Worm (Caenorhabditis elegans): Measurements from ENCODE around the gene C01G12.13.
A peak's percentile ranks its signal among the peaks of the same experiment; 100 is the strongest.

The C01G12.13 gene

DNA sequence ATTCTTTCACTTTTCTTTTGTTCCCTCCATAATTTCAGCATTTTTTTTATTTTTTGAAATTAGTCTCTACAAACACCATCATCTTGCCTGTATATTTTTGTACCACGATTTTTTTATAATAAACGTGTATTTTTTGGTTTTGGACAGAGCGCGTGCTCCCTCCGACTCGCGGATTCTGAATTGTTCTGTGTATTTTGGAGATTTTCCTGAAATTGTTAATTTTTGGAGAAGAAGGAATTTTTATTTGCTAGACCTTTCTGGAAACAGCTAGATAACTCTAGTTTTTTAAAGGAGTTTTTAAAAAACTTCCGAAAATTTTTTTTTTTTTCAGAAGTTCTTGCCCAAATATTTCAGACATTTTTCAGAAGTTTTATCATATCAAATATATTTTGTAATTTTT is at the start of gene C01G12.13:
C01G12.13 (plus strand) TSS at position 301 of the 400 bp plus-strand sequence.
- no peak for TF ChIP-seq efl-1 (GFP tag; optimal IDR thresholded peaks at IDR 0.05)
- TF ChIP-seq madf-8 (GFP tag; conservative IDR thresholded peaks at IDR 0.05), result no peak
- TF ChIP-seq let-607 (tag; optimal IDR thresholded peaks at IDR 0.05), result no peak
- no peak for TF ChIP-seq nfya-2 (GFP tag; IDR thresholded peaks at IDR 0.05)
- no peak for TF ChIP-seq B0019.2 (GFP tag; conservative IDR thresholded peaks at IDR 0.05)
- TF ChIP-seq madf-6 (GFP tag; IDR thresholded peaks at IDR 0.05), result no peak

DNA sequence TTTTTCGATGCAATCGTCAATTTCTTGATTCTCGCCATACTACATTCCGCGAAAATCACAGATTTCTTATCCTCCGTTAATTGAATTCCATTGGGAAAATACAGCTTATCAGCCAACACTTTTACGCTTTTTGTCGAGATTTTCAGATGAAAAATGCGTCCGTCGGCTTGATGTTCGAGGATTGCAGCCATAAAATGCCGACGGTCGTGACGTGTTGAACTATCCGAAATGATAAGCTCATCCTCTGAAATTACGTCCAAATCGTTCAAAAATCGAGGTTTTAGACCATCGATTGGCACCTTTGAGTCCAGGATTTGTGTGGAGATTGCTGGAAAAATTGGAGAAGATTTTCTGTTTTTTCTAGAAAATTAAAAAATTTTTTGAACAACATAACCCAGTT is 49.4 kb upstream of the C01G12.13 start:
- TF ChIP-seq hlh-12 (tag; optimal IDR thresholded peaks at IDR 0.05) (no peak), lir-1 (GFP tag; conservative IDR thresholded peaks at IDR 0.05) (no peak), attf-6 (GFP tag; IDR thresholded peaks at IDR 0.05) (no peak), hmg-20 (GFP tag; IDR thresholded peaks at IDR 0.05) (no peak), Y53F4B.3 (GFP tag; IDR thresholded peaks at IDR 0.05) (no peak), tlf-1 (GFP tag; optimal IDR thresholded peaks at IDR 0.05) (no peak), hsf-1 (GFP tag; IDR thresholded peaks at IDR 0.05) (no peak), ceh-40 (GFP tag; IDR thresholded peaks at IDR 0.05) (no peak), Y56A3A.18 (GFP tag; IDR thresholded peaks at IDR 0.05) (no peak), ztf-18 (tag; optimal IDR thresholded peaks at IDR 0.05) (no peak), attf-5 (GFP tag; optimal IDR thresholded peaks at IDR 0.05) (no peak)

DNA sequence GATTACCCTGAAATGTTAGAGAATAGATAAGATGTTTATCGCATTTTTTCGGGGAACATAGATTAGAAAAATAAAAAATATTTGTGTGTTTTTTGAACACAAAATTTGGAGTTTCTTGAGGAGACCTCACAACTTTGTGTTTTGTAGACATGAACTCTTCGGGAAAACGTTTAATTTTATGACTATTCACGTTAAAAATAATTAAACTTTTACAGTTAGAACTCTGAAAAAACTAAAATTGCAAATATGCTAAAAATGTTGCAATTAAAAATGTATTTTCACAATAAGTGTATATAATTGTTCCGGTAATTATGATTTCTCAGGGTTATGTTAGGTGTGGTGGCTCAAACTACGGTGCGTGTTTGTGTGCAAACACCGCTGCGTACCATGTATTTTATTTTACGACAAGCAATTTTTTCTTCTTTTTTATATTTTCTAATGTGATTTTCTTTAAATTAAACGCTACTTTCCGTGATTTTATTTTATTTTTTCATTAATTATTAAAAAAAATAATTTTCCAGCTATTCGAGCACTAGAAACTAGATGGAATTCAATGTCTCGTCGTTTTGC is 48.2 kb upstream of the C01G12.13 start, which contains the start of the genes F57C2.5 and spat-1:
F57C2.5 (minus strand) TSS at position 7 of the 570 bp plus-strand sequence.
spat-1 (plus strand) TSS at position 520 of the 570 bp plus-strand sequence.
- TF ChIP-seq Y56A3A.18 (GFP tag; IDR thresholded peaks at IDR 0.05), result no peak
- TF ChIP-seq let-607 (tag; optimal IDR thresholded peaks at IDR 0.05), result peak in 1 of 2 experiments; percentile 32
- no peak for TF ChIP-seq snpc-4 (GFP tag; optimal IDR thresholded peaks at IDR 0.05)
- TF ChIP-seq snpc-4 (tag; optimal IDR thresholded peaks at IDR 0.05), result peak in 3 of 4 experiments; percentile 27 to 44 (median 40)
- peak; percentile 25 for TF ChIP-seq snpc-3.4 (tag; optimal IDR thresholded peaks at IDR 0.05)
- no peak for TF ChIP-seq cebp-1 (GFP tag; IDR thresholded peaks at IDR 0.05)
- peak; percentile 49 for TF ChIP-seq cebp-1 (tag; optimal IDR thresholded peaks at IDR 0.05)
- TF ChIP-seq attf-5 (GFP tag; optimal IDR thresholded peaks at IDR 0.05), result peak; percentile 77
- TF ChIP-seq him-1 (tag; optimal IDR thresholded peaks at IDR 0.05), result no peak
- 0 out of 2 replicates have a peak, but pooled peaks have one; percentile 10 for TF ChIP-seq let-526 (GFP tag; IDR thresholded peaks at IDR 0.05)
- TF ChIP-seq dox-1 (GFP tag; IDR thresholded peaks at IDR 0.05), result peak; percentile 68; the same call in 1 of the 2 replicates
- peak; percentile 47 for TF ChIP-seq F23B12.7 (tag; optimal IDR thresholded peaks at IDR 0.05; ENCODE audit: insufficient read depth)
- TF ChIP-seq madf-8 (GFP tag; conservative IDR thresholded peaks at IDR 0.05), result peak; percentile 12; the same call in 1 of the 2 replicates
- peak; percentile 44 for TF ChIP-seq tbp1 (GFP tag; optimal IDR thresholded peaks at IDR 0.05)
- TF ChIP-seq aptf-2 (GFP tag; conservative IDR thresholded peaks at IDR 0.05), result peak; percentile 78; the same call in 1 of the 2 replicates
- TF ChIP-seq madf-10 (tag; optimal IDR thresholded peaks at IDR 0.05), result peak; percentile 80
- peak; percentile 76; the same call in 1 of the 2 replicates for TF ChIP-seq D2030.7 (GFP tag; IDR thresholded peaks at IDR 0.05)
- peak; percentile 76 for TF ChIP-seq K12H6.12 (tag; optimal IDR thresholded peaks at IDR 0.05)
- TF ChIP-seq ztf-18 (tag; optimal IDR thresholded peaks at IDR 0.05), result peak; percentile 42
- TF ChIP-seq B0336.3 (GFP tag; IDR thresholded peaks at IDR 0.05), result 0 out of 2 replicates have a peak, but pooled peaks have one; percentile 23
- TF ChIP-seq cebp-2 (GFP tag; IDR thresholded peaks at IDR 0.05), result no peak
- no peak for TF ChIP-seq bed-2 (GFP tag; IDR thresholded peaks at IDR 0.05)
- peak; percentile 49; the same call in 1 of the 2 replicates for TF ChIP-seq hmg-1.2 (GFP tag; IDR thresholded peaks at IDR 0.05)
- peak; percentile 66 for TF ChIP-seq ccch-3 (GFP tag; optimal IDR thresholded peaks at IDR 0.05)
- TF ChIP-seq mcd-1 (GFP tag; IDR thresholded peaks at IDR 0.05), result peak; percentile 24; the same call in 1 of the 2 replicates
- TF ChIP-seq F33H1.4 (GFP tag; IDR thresholded peaks at IDR 0.05), result peak; percentile 42; the same call in 1 of the 2 replicates
- TF ChIP-seq lsl-1 (GFP tag; optimal IDR thresholded peaks at IDR 0.05), result peak; percentile 88
- TF ChIP-seq rcor-1 (GFP tag; IDR thresholded peaks at IDR 0.05), result 0 out of 2 replicates have a peak, but pooled peaks have one; percentile 10
- TF ChIP-seq F49E8.2 (tag; optimal IDR thresholded peaks at IDR 0.05; ENCODE audit: insufficient read depth), result peak; percentile 38
- peak; percentile 62 for TF ChIP-seq nhr-80 (tag; optimal IDR thresholded peaks at IDR 0.05)
- TF ChIP-seq egrh-3 (GFP tag; IDR thresholded peaks at IDR 0.05), result peak; percentile 33; the same call in 1 of the 2 replicates
- TF ChIP-seq Y95B8A.8 (GFP tag; IDR thresholded peaks at IDR 0.05), result 0 out of 2 replicates have a peak, but pooled peaks have one; percentile 19
